Worm (Caenorhabditis elegans): ENCODE results near the gene ceh-33.

Gene ceh-33

DNA sequence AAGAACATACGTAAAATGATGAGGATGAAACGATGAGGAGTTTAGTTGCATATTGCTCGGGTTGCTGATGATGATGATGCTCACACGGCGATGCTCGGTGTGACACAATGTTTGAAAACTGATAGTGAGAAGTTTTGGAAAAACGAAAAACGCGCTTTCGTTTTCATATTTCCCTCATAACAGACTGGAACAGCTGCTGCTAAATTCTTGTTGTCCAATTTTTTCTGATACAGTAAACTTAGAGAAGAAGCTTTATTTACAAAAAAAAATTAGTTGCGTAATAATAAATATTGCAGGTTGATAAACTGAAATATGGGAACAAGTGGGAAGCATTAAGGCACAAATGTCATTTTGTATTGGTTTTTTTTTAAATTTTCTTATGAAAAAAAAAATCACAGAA, at the start of gene ceh-33:
TSS of gene ceh-33 (minus strand) at position 101 of the 400 bp plus-strand sequence.
- TF ChIP-seq ztf-16 (tag; optimal IDR thresholded peaks at IDR 0.05) (no peak), fkh-6 (tag; optimal IDR thresholded peaks at IDR 0.05) (no peak), unc-3 (GFP tag; conservative IDR thresholded peaks at IDR 0.05) (no peak), unc-3 (tag; optimal IDR thresholded peaks at IDR 0.05) (no peak)

DNA sequence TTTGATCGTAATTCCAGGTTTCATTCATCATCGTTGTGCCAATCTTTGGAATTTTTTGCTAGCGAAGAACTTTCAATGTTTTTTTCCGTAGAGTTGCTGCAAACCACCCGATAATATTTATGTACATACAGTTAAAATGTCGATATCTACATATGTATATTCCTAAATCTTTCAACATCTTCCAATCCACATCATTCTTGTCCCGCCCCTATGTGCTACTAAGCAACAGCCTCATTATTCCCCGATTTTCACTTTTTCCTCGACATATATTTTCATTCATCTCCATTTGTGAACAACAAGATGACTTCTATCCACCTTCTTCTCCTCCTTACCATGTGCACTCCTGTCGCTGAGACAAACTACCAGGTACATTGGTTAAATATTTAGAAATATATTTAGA, 47.7 kb upstream of the ceh-33 start, which contains the start of gene C35A11.3:
TSS of gene C35A11.3 (plus strand) at position 301 of the 400 bp plus-strand sequence.
- TF ChIP-seq ceh-34 (tag; optimal IDR thresholded peaks at IDR 0.05) (no peak), ceh-18 (tag; optimal IDR thresholded peaks at IDR 0.05) (no peak), ceh-2 (tag; optimal IDR thresholded peaks at IDR 0.05) (no peak), ceh-9 (tag; optimal IDR thresholded peaks at IDR 0.05) (no peak), odd-2 (tag; optimal IDR thresholded peaks at IDR 0.05) (no peak), hlh-13 (GFP tag; optimal IDR thresholded peaks at IDR 0.05) (no peak), unc-3 (GFP tag; conservative IDR thresholded peaks at IDR 0.05) (no peak), unc-3 (tag; optimal IDR thresholded peaks at IDR 0.05) (no peak), nhr-232 (tag; optimal IDR thresholded peaks at IDR 0.05) (no peak)

ce11 chrV:5368792-5369191, 44.3 kb upstream of the ceh-33 start, which contains the start of gene T09D3.9:
Gene T09D3.9, minus strand, starts transcription at chrV:5368892.
- TF ChIP-seq hlh-30 (tag; optimal IDR thresholded peaks at IDR 0.05; ENCODE audit: insufficient read depth) = no peak
- TF ChIP-seq sox-2 (GFP tag; IDR thresholded peaks at IDR 0.05) = no peak
- TF ChIP-seq eyg-1 (tag; optimal IDR thresholded peaks at IDR 0.05) = no peak
- TF ChIP-seq pax-1 (tag; optimal IDR thresholded peaks at IDR 0.05) = no peak
- TF ChIP-seq unc-86 (tag; optimal IDR thresholded peaks at IDR 0.05) = no peak
- no peak for TF ChIP-seq odd-2 (tag; optimal IDR thresholded peaks at IDR 0.05)

- TF ChIP-seq hlh-8 (tag; optimal IDR thresholded peaks at IDR 0.05) (no peak), ttx-3 (tag; optimal IDR thresholded peaks at IDR 0.05) (no peak), hlh-15 (tag; optimal IDR thresholded peaks at IDR 0.05) (no peak), ceh-2 (tag; optimal IDR thresholded peaks at IDR 0.05) (no peak), ceh-9 (tag; optimal IDR thresholded peaks at IDR 0.05) (no peak), ceh-30 (tag; optimal IDR thresholded peaks at IDR 0.05) (no peak)
These were observed 40.4 kb upstream of the ceh-33 start, which contains the start of gene T09D3.8 for ce11 chrV:5364863-5365262. Gene T09D3.8, plus strand, starts transcription at chrV:5365163.

- TF ChIP-seq hlh-13 (GFP tag; optimal IDR thresholded peaks at IDR 0.05) (no peak), odd-2 (tag; optimal IDR thresholded peaks at IDR 0.05) (no peak), pqm-1 (tag; optimal IDR thresholded peaks at IDR 0.05) (no peak), ceh-48 (tag; optimal IDR thresholded peaks at IDR 0.05) (no peak), che-1 (tag; optimal IDR thresholded peaks at IDR 0.05) (no peak), ahr-1 (tag; optimal IDR thresholded peaks at IDR 0.05) (no peak)
These were observed 37.8 kb upstream of the ceh-33 start for ce11 chrV:5362220-5362619.

ce11 chrV:5358772-5359171, 34.3 kb upstream of the ceh-33 start, which contains the start of gene nhr-216:
Gene nhr-216, minus strand, starts transcription at chrV:5358872.
- TF ChIP-seq K02D7.2 (tag; optimal IDR thresholded peaks at IDR 0.05) (no peak), pag-3 (tag; optimal IDR thresholded peaks at IDR 0.05; ENCODE audit: borderline replicate concordance) (no peak), tbx-2 (tag; optimal IDR thresholded peaks at IDR 0.05) (no peak), hlh-30 (tag; optimal IDR thresholded peaks at IDR 0.05; ENCODE audit: insufficient read depth) (no peak), unc-55 (GFP tag; optimal IDR thresholded peaks at IDR 0.05) (no peak), che-1 (tag; optimal IDR thresholded peaks at IDR 0.05) (no peak), ceh-6 (GFP tag; optimal IDR thresholded peaks at IDR 0.05) (no peak), pros-1 (tag; optimal IDR thresholded peaks at IDR 0.05) (no peak), rnt-1 (tag; optimal IDR thresholded peaks at IDR 0.05) (no peak), zip-5 (tag; optimal IDR thresholded peaks at IDR 0.05) (no peak), ceh-34 (tag; optimal IDR thresholded peaks at IDR 0.05) (no peak), pha-2 (tag; optimal IDR thresholded peaks at IDR 0.05) (no peak), sox-4 (tag; optimal IDR thresholded peaks at IDR 0.05) (no peak), ahr-1 (tag; optimal IDR thresholded peaks at IDR 0.05) (no peak), ceh-45 (GFP tag; IDR thresholded peaks at IDR 0.05) (no peak), ceh-18 (tag; optimal IDR thresholded peaks at IDR 0.05) (no peak), dve-1 (tag; optimal IDR thresholded peaks at IDR 0.05) (no peak)

Data from whole organism, late embryonic.